Worm (Caenorhabditis elegans) whole organism, midembryonic: ENCODE results near the gene F22B5.5.

Source experiments
- cog-1 ChIP-seq: sonication (generic microtip); optimal IDR thresholded peaks from 2 replicates; lab custom pipeline; 2016; ENCODE audit warnings: missing genetic modification characterization, missing compliant biosample characterization
- flt-1 ChIP-seq: fragments of 200-800 bp; sonication (Bioruptor generic); IDR thresholded peaks from 2 replicates; pipeline ENCODE4 v1.3.6; 2022; ENCODE audit warnings: missing genetic modification characterization, missing compliant biosample characterization
- ref-1 ChIP-seq: fragments of 200-800 bp; sonication (Bioruptor generic); conservative IDR thresholded peaks from 2 replicates; pipeline ENCODE4 v1.3.6; 2022; ENCODE audit warnings: missing genetic modification reagents, missing genetic modification characterization, missing compliant biosample characterization
- tab-1 ChIP-seq: fragments of 200-800 bp; sonication (Bioruptor generic); IDR thresholded peaks from 2 replicates; pipeline ENCODE4 v1.3.6; 2022; ENCODE audit warnings: missing genetic modification characterization, missing compliant biosample characterization
- ztf-23 ChIP-seq: fragments of 200-800 bp; sonication (Bioruptor generic); IDR thresholded peaks from 2 replicates; pipeline ENCODE4 v1.3.6; 2022; ENCODE audit warnings: missing genetic modification reagents, missing genetic modification characterization, missing compliant biosample characterization

DNA sequence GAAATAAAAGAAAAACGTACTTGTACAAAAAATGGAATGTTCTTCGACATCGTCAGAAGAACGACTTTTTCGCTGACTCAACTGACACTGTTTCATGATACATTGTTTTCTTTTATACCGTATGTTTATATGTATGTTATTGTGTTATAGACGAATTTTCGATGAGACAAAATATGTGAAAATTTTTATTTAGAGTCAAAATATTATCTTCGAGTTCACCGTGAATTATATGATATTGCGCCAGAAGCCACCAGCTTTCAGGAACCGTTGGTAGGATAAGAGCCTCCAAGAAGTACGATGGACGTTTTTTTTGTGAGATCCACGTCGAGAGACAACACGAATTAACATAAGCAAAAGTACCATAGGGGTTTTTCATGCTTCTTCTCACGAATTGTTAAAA, 1.7 kb upstream of the F22B5.5 start, which contains the start of gene F22B5.6:
- TF ChIP-seq tab-1 (GFP tag; lab: Robert Waterston, UW) (no peak), ztf-23 (GFP tag; lab: Robert Waterston, UW) (no peak), cog-1 (tag; lab: Kevin White, UChicago) (no peak), flt-1 (no peak), ref-1 (GFP tag; lab: Robert Waterston, UW) (no peak)
